Worm (Caenorhabditis elegans) whole organism, L4 larva: ENCODE measurements around the gene btb-19.

Experiments
- daf-12 ChIP-seq: fragments of 150-350 bp; optimal IDR thresholded peaks from 2 replicates; lab custom pipeline; 2014; ENCODE audit warnings: missing biosample characterization, missing genetic modification reagents, missing genetic modification characterization
- daf-19 ChIP-seq: fragments of 200-800 bp; sonication (Bioruptor generic); conservative IDR thresholded peaks from 2 replicates; pipeline ENCODE4 v1.3.6; 2022; ENCODE audit warnings: missing genetic modification characterization, missing compliant biosample characterization
- dmd-8 ChIP-seq: fragments of 200-800 bp; sonication (Bioruptor generic); IDR thresholded peaks from 2 replicates; pipeline ENCODE4 v1.3.6; 2022; ENCODE audit warnings: missing genetic modification characterization, missing compliant biosample characterization
- fkh-10 ChIP-seq: fragments of 150-350 bp; optimal IDR thresholded peaks from 2 replicates; lab custom pipeline; 2014; ENCODE audit warnings: missing biosample characterization, missing genetic modification reagents, missing genetic modification characterization
- hlh-11 ChIP-seq: fragments of 200-800 bp; sonication (Bioruptor generic); optimal IDR thresholded peaks from 2 replicates; lab custom pipeline; 2018; ENCODE audit warnings: mild to moderate bottlenecking, missing genetic modification characterization, missing compliant biosample characterization
- lin-29 ChIP-seq: fragments of 200-800 bp; sonication (Bioruptor generic); IDR thresholded peaks from 2 replicates; pipeline ENCODE4 v1.3.6; 2022; ENCODE audit warnings: missing genetic modification reagents, missing genetic modification characterization, missing compliant biosample characterization
- mdt-29 ChIP-seq: fragments of 200-800 bp; sonication (Bioruptor generic); IDR thresholded peaks from 2 replicates; pipeline ENCODE4 v1.3.6; 2022; ENCODE audit warnings: missing genetic modification reagents, missing genetic modification characterization, missing compliant biosample characterization
- nhr-237 ChIP-seq: sonication (generic microtip); optimal IDR thresholded peaks from 2 replicates; lab custom pipeline; 2017; ENCODE audit warnings: missing biosample characterization, missing genetic modification characterization
- pha-4 ChIP-seq, 2 experiments: fragments of 150-350 bp in 1 of 2; fragments of 200-800 bp in 1 of 2; sonication (Bioruptor generic) in 1 of 2; IDR thresholded peaks in 1 of 2; optimal IDR thresholded peaks in 1 of 2; 2 replicates each; pipeline versions ENCODE4 v1.3.6 to Lab custom; 2014 to 2022; ENCODE audit warnings: missing genetic modification characterization in 2 of 2, missing genetic modification reagents in 2 of 2, missing biosample characterization in 1 of 2, missing compliant biosample characterization in 1 of 2
- skn-1 ChIP-seq: fragments of 150-350 bp; optimal IDR thresholded peaks from 2 replicates; lab custom pipeline; 2014; ENCODE audit warnings: missing biosample characterization, missing genetic modification characterization

Gene btb-19

DNA sequence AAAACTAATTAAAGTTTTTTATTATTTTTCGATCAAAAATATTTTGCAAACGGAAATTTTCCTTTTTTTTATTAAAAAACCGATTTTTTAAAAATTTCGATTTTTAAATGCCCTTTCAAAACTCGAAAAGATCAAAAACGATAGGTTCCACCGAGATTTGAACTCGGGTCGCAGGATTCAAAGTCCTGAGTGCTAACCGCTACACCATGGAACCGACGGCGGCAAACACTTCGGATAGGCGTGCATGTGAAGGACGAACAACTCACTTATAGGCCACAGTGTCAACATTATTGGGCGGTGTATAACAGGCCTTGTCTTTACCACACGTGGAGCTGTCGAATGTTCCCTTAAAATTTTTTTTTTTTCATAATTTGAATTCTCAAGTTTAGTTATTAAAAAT lies 47.2 kb downstream of the btb-19 start (continued):
- TF ChIP-seq daf-12 (no peak), fkh-10 (no peak), mdt-29 (GFP tag; lab: Robert Waterston, UW) (no peak), hlh-11 (tag; lab: Kevin White, UChicago) (no peak), pha-4 (GFP tag; IDR thresholded peaks at IDR 0.05; lab: Robert Waterston, UW) (peak; percentile 46; the same call in 1 of the 2 replicates), pha-4 (tag; optimal IDR thresholded peaks at IDR 0.05; lab: Kevin White, UChicago) (no peak), skn-1 (tag; lab: Kevin White, UChicago) (no peak), dmd-8 (GFP tag; lab: Robert Waterston, UW) (no peak), lin-29 (no peak), daf-19 (GFP tag; lab: Robert Waterston, UW) (no peak), nhr-237 (tag; lab: Kevin White, UChicago) (no peak)
